Worm (Caenorhabditis elegans): Measurements from ENCODE around the gene F25D1.5.
A peak's percentile ranks its signal among the peaks of the same experiment; 100 is the strongest.

The F25D1.5 gene

ce11 chrV:10525902-10526301 is 20.7 kb downstream of the F25D1.5 start, which contains the start of the genes C35A5.8 and hda-11 (continued):
- TF ChIP-seq lin-11 (tag; optimal IDR thresholded peaks at IDR 0.05) (no peak), unc-55 (GFP tag; optimal IDR thresholded peaks at IDR 0.05) (no peak), elt-2 (tag; optimal IDR thresholded peaks at IDR 0.05) (peak; percentile 78), lim-6 (tag; optimal IDR thresholded peaks at IDR 0.05) (peak; percentile 63), ceh-9 (tag; optimal IDR thresholded peaks at IDR 0.05) (no peak), gmeb-2 (tag; optimal IDR thresholded peaks at IDR 0.05) (no peak), zip-5 (tag; optimal IDR thresholded peaks at IDR 0.05) (peak; percentile 62), nfya-1 (tag; optimal IDR thresholded peaks at IDR 0.05) (peak; percentile 8), hlh-15 (tag; optimal IDR thresholded peaks at IDR 0.05) (peak; percentile 1), npax-4 (tag; optimal IDR thresholded peaks at IDR 0.05) (no peak), ceh-22 (tag; optimal IDR thresholded peaks at IDR 0.05) (no peak), sox-2 (GFP tag; IDR thresholded peaks at IDR 0.05) (no peak), dmd-4 (tag; optimal IDR thresholded peaks at IDR 0.05; ENCODE audit: borderline replicate concordance) (no peak), rnt-1 (tag; optimal IDR thresholded peaks at IDR 0.05) (peak; percentile 60), ceh-24 (tag; optimal IDR thresholded peaks at IDR 0.05) (no peak), pat-9 (tag; optimal IDR thresholded peaks at IDR 0.05) (no peak), sox-4 (tag; optimal IDR thresholded peaks at IDR 0.05) (no peak), che-1 (tag; optimal IDR thresholded peaks at IDR 0.05) (no peak), ref-2 (tag; optimal IDR thresholded peaks at IDR 0.05) (peak; percentile 88), nhr-232 (tag; optimal IDR thresholded peaks at IDR 0.05) (no peak), fax-1 (tag; optimal IDR thresholded peaks at IDR 0.05) (peak; percentile 39), mec-3 (tag; optimal IDR thresholded peaks at IDR 0.05; ENCODE audit: borderline replicate concordance) (peak; percentile 84)

DNA sequence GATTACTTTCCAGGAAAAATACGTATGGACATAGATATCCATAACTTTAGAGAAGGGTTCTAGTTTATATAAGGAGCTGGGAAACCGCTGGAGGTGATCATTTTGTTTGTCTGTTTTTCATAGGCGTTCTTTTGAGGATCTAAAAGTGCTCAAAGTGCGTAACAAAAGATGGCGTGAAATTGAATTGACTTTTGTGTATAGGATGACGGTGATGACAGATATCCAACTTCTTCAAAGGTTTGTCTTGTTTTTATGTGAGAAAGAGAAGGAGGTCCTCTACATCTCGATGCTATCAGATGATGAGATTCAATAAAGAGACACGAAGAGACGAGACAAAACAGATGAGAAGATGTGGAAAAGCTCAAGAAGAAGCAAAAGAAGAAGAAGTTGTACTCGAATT is 29.9 kb downstream of the F25D1.5 start:
- no peak for TF ChIP-seq ceh-34 (tag; optimal IDR thresholded peaks at IDR 0.05)
- TF ChIP-seq ama-1 (optimal IDR thresholded peaks at IDR 0.05) = no peak

ce11 chrV:10514271-10514670 is 32.3 kb downstream of the F25D1.5 start, which contains the start of gene dmsr-8:
Gene dmsr-8 (minus strand): TSS chrV:10514371.
- TF ChIP-seq nhr-232 (tag; optimal IDR thresholded peaks at IDR 0.05) (no peak), madf-2 (tag; optimal IDR thresholded peaks at IDR 0.05) (no peak), pax-1 (tag; optimal IDR thresholded peaks at IDR 0.05) (no peak), ttx-3 (tag; optimal IDR thresholded peaks at IDR 0.05) (no peak), tbx-7 (tag; optimal IDR thresholded peaks at IDR 0.05) (no peak), K02D7.2 (tag; optimal IDR thresholded peaks at IDR 0.05) (no peak), hlh-6 (tag; optimal IDR thresholded peaks at IDR 0.05) (no peak), ref-2 (tag; optimal IDR thresholded peaks at IDR 0.05) (no peak), nhr-11 (tag; optimal IDR thresholded peaks at IDR 0.05) (no peak), ceh-9 (tag; optimal IDR thresholded peaks at IDR 0.05) (no peak), ceh-2 (tag; optimal IDR thresholded peaks at IDR 0.05) (no peak), pha-4 (tag; optimal IDR thresholded peaks at IDR 0.05) (no peak), fax-1 (tag; optimal IDR thresholded peaks at IDR 0.05) (no peak), F13H6.1 (tag; optimal IDR thresholded peaks at IDR 0.05) (no peak), hlh-13 (GFP tag; optimal IDR thresholded peaks at IDR 0.05) (no peak)

ce11 chrV:10508855-10509254 is 37.7 kb downstream of the F25D1.5 start, which contains the start of gene C35A5.6:
Gene C35A5.6 (plus strand): TSS chrV:10509137.
- TF ChIP-seq elt-2 (tag; optimal IDR thresholded peaks at IDR 0.05) (no peak), eyg-1 (tag; optimal IDR thresholded peaks at IDR 0.05) (no peak), elt-4 (tag; optimal IDR thresholded peaks at IDR 0.05) (no peak), pros-1 (tag; optimal IDR thresholded peaks at IDR 0.05) (no peak), odd-2 (tag; optimal IDR thresholded peaks at IDR 0.05) (no peak), ets-4 (tag; optimal IDR thresholded peaks at IDR 0.05) (no peak)
